Fruit fly (Drosophila melanogaster): ENCODE measurements around the gene Ptth.

DNA sequence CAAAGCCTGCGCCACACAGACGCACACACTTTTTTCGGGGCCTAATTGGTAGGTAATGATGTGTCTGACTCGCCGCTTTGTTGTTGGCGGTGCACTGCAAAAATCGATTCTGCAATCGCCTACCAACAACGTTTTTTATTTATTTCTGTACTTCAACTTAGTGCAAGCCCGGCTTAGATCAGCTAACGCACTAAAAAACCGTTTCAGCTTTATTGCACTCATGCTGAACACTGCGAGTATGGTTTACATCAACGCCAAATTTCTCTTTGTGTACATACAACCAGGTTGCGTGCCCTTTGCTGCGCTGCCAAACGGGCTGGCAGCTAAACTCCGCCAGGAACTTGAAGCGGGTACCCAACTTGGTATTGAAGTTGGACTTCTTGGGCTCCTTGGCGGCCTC lies 46.5 kb downstream of the Ptth start:
- TF ChIP-seq fd59A (GFP tag; optimal IDR thresholded peaks at IDR 0.05) (peak; percentile 74), CG4318 (GFP tag; optimal IDR thresholded peaks at IDR 0.05) (no peak), vri (GFP tag; optimal IDR thresholded peaks at IDR 0.05) (peak; percentile 96), Eip93F (GFP tag; optimal IDR thresholded peaks at IDR 0.05) (peak; percentile 96), Hr39 (GFP tag; optimal IDR thresholded peaks at IDR 0.05) (peak; percentile 95), CG8119 (GFP tag; IDR thresholded peaks at IDR 0.05) (0 out of 3 replicates have a peak, but pooled peaks have one; percentile 44), cyc (GFP tag; optimal IDR thresholded peaks at IDR 0.05) (peak; percentile 94), Ets96B (tag; optimal IDR thresholded peaks at IDR 0.05) (peak; percentile 64), CG11762 (GFP tag; optimal IDR thresholded peaks at IDR 0.05; ENCODE audit: insufficient read depth) (peak; percentile 29), OdsH (GFP tag; optimal IDR thresholded peaks at IDR 0.05) (peak; percentile 89), Sox14 (GFP tag; optimal IDR thresholded peaks at IDR 0.05) (peak; percentile 91), CG8319 (GFP tag; optimal IDR thresholded peaks at IDR 0.05) (peak; percentile 37)
